Worm (Caenorhabditis elegans) whole organism, L1 larva: Measurements from ENCODE around the gene F31F4.11.

Source experiments
- alr-1 ChIP-seq: fragments of 200-800 bp; sonication (Bioruptor generic); optimal IDR thresholded peaks from 2 replicates; lab custom pipeline; 2018; ENCODE audit warnings: borderline replicate concordance, mild to moderate bottlenecking, missing genetic modification characterization, missing compliant biosample characterization
- aly-2 ChIP-seq: fragments of 150-350 bp; optimal IDR thresholded peaks from 2 replicates; lab custom pipeline; 2014; ENCODE audit warnings: missing biosample characterization, missing genetic modification characterization
- hpl-2 ChIP-seq: fragments of 150-350 bp; optimal IDR thresholded peaks from 2 replicates; lab custom pipeline; 2014; ENCODE audit warnings: missing biosample characterization, missing genetic modification reagents, missing genetic modification characterization
- lin-35 ChIP-seq, 2 experiments: fragments of 150-350 bp; optimal IDR thresholded peaks; 2 replicates each; lab custom pipeline; 2014; ENCODE audit warnings: missing biosample characterization in 2 of 2, missing genetic modification characterization in 2 of 2, missing genetic modification reagents in 2 of 2
- lsy-2 ChIP-seq, 2 experiments: fragments of 150-350 bp; optimal IDR thresholded peaks; 2 replicates each; lab custom pipeline; 2014; ENCODE audit warnings: missing biosample characterization in 2 of 2, missing genetic modification characterization in 2 of 2
- mab-9 ChIP-seq: fragments of 200-800 bp; sonication (Bioruptor generic); IDR thresholded peaks from 2 replicates; pipeline ENCODE4 v1.3.6; 2022; ENCODE audit warnings: missing genetic modification reagents, missing genetic modification characterization, missing compliant biosample characterization
- nhr-12 ChIP-seq: sonication (generic microtip); optimal IDR thresholded peaks from 2 replicates; lab custom pipeline; 2017; ENCODE audit warnings: missing biosample characterization, missing genetic modification characterization
- nhr-20 ChIP-seq: sonication (generic microtip); optimal IDR thresholded peaks from 2 replicates; lab custom pipeline; 2016; ENCODE audit warnings: mild to moderate bottlenecking, missing genetic modification characterization, missing compliant biosample characterization
- nhr-90 ChIP-seq: sonication (generic microtip); optimal IDR thresholded peaks from 2 replicates; lab custom pipeline; 2016; ENCODE audit warnings: mild to moderate bottlenecking, missing genetic modification characterization, missing compliant biosample characterization; ENCODE audit not compliant: poor library complexity
- unc-62 ChIP-seq: fragments of 150-350 bp; optimal IDR thresholded peaks from 2 replicates; lab custom pipeline; 2014; ENCODE audit warnings: missing biosample characterization, missing genetic modification reagents, missing genetic modification characterization
- unc-86 ChIP-seq: sonication (generic microtip); optimal IDR thresholded peaks from 2 replicates; lab custom pipeline; 2016; ENCODE audit warnings: missing genetic modification characterization, missing compliant biosample characterization
- ztf-11 ChIP-seq, 2 experiments: sonication (generic microtip); optimal IDR thresholded peaks; 2 replicates each; lab custom pipeline; 2016 to 2017; ENCODE audit warnings: missing genetic modification characterization in 2 of 2, missing biosample characterization in 1 of 2, missing compliant biosample characterization in 1 of 2

DNA sequence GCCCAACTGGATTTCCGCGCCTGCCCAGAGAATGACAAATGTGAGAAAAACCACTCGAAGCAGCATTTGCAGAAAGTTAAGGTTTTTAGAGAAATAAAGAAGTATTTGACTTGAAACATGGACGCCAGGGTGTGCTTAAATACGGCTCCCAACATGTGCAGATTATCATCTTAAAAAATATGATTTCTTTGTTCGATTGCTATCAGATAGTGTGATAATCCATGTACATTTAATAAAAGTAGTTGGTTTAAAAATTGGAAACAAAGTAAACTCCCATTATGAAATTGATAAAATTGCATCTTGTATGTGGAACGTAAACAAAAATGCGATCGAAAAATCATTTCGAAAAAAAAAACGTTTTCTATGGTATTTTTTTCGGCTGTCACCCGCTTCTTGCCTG is 36.7 kb downstream of the F31F4.11 start, which contains the start of gene F48G7.8:
- TF ChIP-seq nhr-90 (no peak), nhr-20 (tag; lab: Kevin White, UChicago) (no peak), lin-35 (GFP tag; optimal IDR thresholded peaks at IDR 0.05; lab: Kevin White, UChicago) (no peak), ztf-11 (tag; optimal IDR thresholded peaks at IDR 0.05; lab: Kevin White, UChicago) (no peak), mab-9 (GFP tag; lab: Robert Waterston, UW) (no peak), unc-62 (GFP tag; lab: Kevin White, UChicago) (no peak), aly-2 (tag; lab: Kevin White, UChicago) (no peak), unc-86 (tag; lab: Kevin White, UChicago) (no peak), lsy-2 (tag; optimal IDR thresholded peaks at IDR 0.05; lab: Kevin White, UChicago) (no peak), hpl-2 (GFP tag; lab: Kevin White, UChicago) (no peak), alr-1 (no peak), nhr-12 (no peak)
